Fruit fly (Drosophila melanogaster): ENCODE measurements around the gene CG3515.

CG3515 gene

DNA sequence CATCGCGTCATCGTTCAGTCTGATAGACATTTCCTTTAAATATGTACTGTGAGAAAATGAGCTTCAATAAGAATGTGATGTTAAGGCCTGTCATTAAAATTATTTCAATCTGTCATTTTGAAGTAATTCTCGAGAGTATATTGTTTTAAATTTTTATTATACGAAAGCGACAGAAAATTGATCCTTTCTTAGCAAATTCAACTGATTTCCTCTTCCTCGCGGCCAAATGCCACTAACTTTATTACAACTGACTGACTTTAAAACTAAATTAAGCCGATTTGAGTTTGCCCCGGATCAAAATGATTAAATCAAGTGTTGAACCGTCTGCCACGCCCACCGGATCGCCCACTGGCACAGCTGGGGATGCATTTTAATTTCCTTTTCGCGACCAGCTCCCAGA, at the start of gene CG3515:
CG3515 (minus strand) TSS at position 101 of the 400 bp plus-strand sequence.
- no peak for TF ChIP-seq CG17801 (GFP tag; optimal IDR thresholded peaks at IDR 0.05; ENCODE audit: partially characterized antibody)

DNA sequence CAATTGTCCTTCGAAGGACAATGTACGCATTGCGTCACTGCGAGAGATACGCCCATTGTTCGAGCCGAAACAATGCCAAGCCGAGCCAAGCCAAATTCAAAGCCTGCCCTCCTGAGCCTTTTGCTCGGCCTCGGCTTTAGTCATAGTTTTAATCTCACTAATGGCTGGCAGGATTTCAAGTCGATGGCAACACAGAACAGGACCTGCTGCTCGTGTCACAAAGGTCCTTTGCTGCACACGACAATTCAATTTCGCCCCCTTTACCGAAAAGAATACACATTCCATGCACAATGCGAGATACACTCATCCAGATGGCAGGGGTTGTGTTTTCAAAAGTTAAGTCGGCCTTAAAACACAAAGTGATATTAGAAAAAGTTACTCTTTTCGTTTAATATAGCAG, 38.9 kb upstream of the CG3515 start, which contains the start of gene CG15394:
CG15394 (plus strand) TSS at position 301 of the 400 bp plus-strand sequence.
- no peak for TF ChIP-seq CG17801 (GFP tag; optimal IDR thresholded peaks at IDR 0.05; ENCODE audit: partially characterized antibody)

DNA sequence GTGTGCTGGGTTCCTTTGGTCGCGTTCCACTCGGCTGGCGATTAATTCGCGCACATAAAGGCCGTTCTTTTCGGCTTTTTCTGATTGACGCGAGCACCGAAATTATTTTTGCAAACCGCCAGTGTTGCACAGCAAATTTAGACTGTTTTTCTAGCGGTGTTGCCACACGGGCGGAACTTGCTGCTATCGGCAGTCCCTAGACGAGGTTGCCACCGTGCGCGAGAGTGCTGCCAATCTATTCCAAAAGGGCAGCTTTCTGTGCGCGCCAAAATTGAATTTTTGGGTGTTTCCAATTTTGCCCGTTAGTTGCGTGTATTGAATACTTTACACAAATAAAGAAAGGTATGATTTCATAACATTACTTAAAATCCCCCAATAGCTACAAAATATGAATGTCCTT, 32.7 kb upstream of the CG3515 start, which contains the start of gene Drp1:
Drp1 (minus strand) TSS at position 146 of the 400 bp plus-strand sequence.
- TF ChIP-seq CG17801 (GFP tag; optimal IDR thresholded peaks at IDR 0.05; ENCODE audit: partially characterized antibody), result no peak

DNA sequence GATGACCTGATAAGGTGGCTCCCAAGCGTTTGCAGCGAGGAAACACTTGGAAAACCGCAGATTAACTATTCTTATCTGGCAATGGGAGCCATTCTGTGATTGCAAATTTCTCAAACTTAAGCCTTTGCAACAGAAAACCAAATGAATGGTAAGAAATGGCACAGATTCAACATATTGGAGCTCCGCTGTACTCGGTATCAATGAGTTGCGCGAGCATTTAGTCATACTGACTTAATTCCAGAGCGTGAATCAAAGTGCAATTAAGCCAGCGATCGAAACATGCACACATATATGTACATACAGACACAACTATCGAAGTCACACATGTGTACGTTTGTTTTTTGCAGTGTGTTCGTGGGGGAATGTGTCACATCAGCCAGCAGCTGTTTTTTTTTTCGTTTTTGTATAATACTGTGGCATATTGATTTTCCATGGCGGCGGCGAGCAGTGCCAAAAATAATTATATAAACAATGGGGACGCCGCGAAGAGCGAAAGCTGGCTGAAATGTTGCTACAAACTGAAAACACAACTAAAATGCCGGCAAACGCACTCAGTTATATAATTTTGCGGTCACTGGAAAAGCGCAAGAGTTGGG, 31.9 kb upstream of the CG3515 start:
- TF ChIP-seq CG17801 (GFP tag; optimal IDR thresholded peaks at IDR 0.05; ENCODE audit: partially characterized antibody), result no peak

DNA sequence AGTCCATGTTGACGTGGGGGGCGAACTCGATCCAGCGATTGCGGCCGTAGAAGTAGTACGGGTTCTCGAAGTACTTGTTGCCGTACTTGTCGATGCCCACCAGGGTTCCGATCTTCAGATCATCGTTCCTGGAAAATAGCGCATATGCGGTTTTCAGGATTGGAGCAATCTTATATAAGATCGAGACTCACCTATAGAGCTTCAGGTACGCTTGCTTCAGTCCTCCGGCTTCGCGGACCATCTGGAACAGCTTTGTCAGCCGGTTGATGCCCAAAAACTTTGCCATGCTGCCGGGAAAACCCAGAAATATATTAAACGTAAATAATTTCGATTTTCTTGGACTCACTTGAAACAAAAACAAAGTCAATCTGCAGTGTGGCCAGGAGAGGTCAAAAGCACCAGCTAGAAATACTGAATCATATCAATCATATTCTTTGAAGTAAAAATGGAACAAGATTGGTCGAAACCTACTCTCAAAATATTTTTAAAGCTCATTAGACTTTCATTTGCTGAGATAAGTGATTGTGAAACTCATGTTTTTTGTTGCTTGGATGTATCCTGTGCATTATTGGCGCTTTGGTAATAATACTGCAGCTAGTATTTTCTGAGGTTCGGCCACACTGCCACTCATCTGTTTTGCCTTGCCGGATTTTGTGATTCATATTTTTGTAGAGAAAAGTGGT, 27.2 kb upstream of the CG3515 start, which contains the start of the genes ND-B17.2 and Arpc5:
ND-B17.2 (minus strand) TSS at position 504 of the 683 bp plus-strand sequence.
Arpc5 (plus strand) TSS at position 624 of the 683 bp plus-strand sequence.
- TF ChIP-seq CG17801 (GFP tag; optimal IDR thresholded peaks at IDR 0.05; ENCODE audit: partially characterized antibody), result peak; percentile 33

DNA sequence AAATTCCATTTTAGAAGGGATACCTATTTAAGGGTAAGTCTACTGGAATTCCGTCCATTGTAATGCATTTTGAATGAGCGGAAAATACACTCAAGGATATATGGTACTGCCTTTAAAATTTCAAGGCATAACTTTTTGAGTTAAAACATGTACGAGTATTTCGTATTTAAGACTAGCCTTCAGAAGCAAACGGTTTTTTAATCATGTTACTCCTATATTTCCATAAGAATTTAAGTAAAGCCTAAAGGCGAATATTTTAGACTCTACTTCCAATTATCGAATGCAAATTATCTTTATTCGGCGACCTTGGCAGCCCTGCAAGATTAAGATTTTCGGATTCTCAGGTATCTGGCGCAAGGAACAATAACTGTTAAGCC, 24.7 kb upstream of the CG3515 start, which contains the start of gene Elba2:
Elba2 (plus strand) TSS at position 327 of the 377 bp plus-strand sequence.
- no peak for TF ChIP-seq CG17801 (GFP tag; optimal IDR thresholded peaks at IDR 0.05; ENCODE audit: partially characterized antibody)

DNA sequence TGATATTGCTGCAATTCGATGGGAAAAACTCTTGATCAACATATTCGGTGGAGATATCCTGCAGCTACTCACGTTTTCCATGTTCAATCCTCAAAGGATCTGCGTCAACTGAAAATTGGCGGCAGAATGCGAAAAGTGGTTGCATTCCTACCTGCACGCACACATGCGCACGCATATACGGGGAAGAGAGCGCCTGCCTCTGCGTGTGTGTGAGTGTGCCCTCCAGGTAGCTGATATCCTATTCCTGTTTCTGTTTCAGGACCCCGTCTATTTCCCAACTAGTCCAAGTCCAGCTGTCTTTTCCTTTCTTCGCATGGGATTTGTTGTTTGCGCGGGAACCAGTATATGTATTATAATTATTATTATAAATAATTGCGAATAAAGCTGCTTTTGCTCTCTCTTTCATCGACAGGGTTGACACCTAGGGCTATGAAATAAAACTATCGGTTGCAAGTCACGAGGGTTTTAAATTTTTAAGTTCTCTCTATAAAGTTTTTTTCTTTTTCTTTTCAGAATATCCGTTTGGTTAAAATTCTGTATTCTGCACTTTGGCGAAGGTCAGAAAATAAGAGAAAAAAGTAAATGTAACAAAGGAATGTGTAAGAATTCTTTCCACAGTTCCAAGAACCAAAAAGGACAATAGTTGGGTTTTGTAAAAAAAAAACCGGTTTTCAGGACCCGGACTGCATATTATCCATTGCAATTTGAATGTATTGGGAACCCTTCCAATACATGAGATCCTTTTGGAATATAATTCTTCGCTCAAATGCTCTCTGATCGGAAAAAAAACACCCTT, 24.1 kb upstream of the CG3515 start, which contains the start of gene insv:
insv (minus strand) TSS at position 433 of the 796 bp plus-strand sequence.
- no peak for TF ChIP-seq CG17801 (GFP tag; optimal IDR thresholded peaks at IDR 0.05; ENCODE audit: partially characterized antibody)

DNA sequence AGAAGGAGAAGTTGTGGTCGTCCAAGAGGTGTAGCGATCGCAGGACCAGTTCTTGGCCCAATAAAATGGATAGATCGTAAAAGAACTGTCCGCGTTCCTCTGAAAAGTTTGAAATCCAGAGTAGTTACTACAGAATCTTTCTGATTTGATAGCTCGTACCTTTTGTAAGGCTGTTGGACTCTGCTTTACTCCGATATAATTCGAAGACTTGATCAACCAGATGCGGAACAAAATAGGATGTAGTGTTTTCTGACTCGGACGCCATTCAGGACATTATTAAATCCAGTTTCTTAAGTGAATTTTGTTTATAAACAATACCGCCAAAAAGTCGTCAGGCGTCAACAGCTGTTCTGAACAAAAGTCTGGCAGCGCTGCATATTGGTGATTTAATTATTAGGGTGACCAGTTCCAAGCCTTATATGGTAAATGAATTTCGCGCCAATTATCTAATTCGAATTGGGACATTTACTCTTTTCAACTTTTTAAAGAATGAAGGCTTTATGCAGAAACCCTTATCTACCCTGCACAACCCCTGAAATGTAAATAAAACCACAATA, 22.2 kb upstream of the CG3515 start, which contains the start of the genes Rad1 and Sws1:
Rad1 (minus strand) TSS at position 336 of the 557 bp plus-strand sequence.
Sws1 (minus strand) TSS at position 336 of the 557 bp plus-strand sequence.
- no peak for TF ChIP-seq CG17801 (GFP tag; optimal IDR thresholded peaks at IDR 0.05; ENCODE audit: partially characterized antibody)

DNA sequence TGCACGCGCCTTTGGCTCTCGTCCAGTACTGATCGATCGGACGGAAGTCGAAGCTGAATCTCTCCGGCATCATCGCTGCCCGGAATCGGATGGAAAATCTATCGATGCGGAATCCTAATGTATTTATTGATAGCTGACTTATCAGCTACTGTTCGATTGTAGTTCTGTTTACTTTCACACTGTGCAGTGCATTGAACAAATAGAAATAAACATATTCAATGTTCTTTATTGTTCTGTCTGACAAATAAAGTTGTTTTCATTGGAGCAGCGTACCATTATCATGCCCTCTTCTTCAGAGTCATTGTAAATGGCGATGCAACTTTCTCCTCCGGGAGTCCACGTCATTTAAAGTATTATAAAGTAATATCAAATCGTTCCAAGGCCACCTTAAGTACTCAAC, 20.3 kb upstream of the CG3515 start, which contains the start of gene Cyp309a2:
Cyp309a2 (minus strand) TSS at position 101 of the 400 bp plus-strand sequence.
- TF ChIP-seq CG17801 (GFP tag; optimal IDR thresholded peaks at IDR 0.05; ENCODE audit: partially characterized antibody), result no peak

DNA sequence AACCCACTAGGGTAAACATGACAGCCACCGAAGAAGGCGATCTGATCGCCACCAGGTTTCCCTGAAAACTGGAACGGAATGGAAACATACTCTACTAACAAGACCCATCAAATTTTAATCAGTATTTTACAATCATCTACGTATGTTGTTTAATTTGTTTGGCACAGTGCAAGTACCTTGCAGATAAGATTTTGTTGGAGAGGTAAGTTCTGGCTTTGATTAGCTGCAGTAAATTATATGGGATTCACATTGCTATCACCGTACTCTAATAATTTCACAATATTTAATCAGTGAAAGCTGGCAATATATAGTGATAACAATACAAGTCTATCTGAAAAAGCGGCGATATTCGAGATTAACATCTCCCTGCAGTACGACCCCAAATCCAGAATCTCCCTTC, 12.1 kb upstream of the CG3515 start, which contains the start of gene Cyp309a1:
Cyp309a1 (minus strand) TSS at position 73 of the 400 bp plus-strand sequence.
- TF ChIP-seq CG17801 (GFP tag; optimal IDR thresholded peaks at IDR 0.05; ENCODE audit: partially characterized antibody), result no peak

DNA sequence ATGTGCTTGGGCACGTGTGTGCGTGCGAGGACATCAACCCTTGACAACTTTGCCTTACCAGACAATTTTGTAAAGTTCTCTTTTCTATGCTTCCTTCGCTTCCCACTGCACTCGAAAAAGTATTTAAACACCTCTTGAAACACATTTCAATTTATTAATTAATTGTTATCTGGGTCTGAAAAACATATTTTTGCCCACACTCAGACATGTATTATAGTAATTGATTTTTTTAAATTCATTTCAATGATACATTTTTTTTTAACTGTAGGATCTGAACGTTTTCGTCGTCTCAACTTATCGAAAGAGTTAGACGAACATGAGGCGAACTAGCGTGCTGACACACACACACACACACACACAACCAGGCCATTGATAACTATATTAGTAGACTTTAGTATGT, 10.1 kb downstream of the CG3515 start:
- no peak for TF ChIP-seq CG17801 (GFP tag; optimal IDR thresholded peaks at IDR 0.05; ENCODE audit: partially characterized antibody)

DNA sequence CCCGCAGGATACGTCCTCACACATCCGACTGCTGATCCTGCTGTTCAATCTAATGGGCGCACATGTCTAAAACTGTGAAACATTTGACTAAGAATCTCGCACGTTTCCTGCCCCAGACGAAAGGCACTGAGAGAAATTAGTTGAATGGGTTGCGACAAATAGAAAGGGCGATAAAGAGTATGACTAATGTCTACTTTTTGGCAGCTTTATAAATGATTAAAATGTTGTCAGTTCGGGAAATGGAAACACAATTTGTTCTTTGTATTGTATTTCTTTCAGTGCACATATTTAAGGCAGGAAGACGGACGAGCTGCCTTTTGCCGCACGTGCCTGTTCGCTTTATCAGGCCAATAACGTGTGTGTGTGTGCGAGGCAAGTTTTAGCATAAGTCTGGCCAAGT, 24.5 kb downstream of the CG3515 start:
- TF ChIP-seq CG17801 (GFP tag; optimal IDR thresholded peaks at IDR 0.05; ENCODE audit: partially characterized antibody), result no peak

DNA sequence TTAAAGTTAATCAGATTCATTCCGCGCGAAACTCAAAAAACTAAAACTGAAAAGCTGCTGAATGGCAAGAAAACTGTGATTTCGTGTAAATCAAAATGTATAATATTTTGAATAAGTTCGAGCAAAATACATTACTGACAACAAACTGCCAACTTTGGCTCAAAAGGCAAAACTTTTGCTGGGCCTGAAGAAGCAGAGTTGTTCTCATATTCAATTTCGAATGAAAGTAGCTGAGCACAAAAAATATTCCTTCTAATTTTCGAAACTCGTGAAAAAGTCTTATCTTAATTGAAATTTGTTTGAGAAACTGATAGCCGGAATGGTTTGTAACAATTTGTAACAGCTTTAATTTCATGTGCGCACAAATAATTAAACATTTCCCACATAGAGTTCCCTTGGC, 34.7 kb downstream of the CG3515 start, which contains the start of gene CG3528:
CG3528 (minus strand) TSS at position 101 of the 400 bp plus-strand sequence.
- no peak for TF ChIP-seq CG17801 (GFP tag; optimal IDR thresholded peaks at IDR 0.05; ENCODE audit: partially characterized antibody)

DNA sequence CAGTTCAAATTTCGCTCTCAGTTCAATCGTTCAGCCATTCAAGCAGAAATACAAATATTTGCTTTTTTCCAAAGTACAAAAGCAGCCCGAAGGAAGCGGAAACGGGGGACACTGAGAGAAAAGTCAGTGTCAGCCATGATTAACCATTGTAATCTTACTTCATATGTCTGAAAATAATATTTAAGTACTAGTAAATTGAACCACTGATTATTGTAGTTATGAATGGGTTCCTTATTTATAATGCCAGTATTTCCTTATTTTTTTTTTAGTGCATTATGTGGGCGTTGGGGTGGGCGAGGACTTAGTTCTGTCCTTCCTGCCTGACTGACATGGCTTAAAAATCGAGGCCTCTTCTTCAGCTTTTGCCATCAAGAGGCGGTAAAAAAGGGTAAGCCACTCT, 50.8 kb downstream of the CG3515 start:
- TF ChIP-seq CG17801 (GFP tag; optimal IDR thresholded peaks at IDR 0.05; ENCODE audit: partially characterized antibody), result no peak
